Fruit fly (Drosophila melanogaster) whole organism, embryonic: ENCODE measurements around the gene CG12010.

ENCODE experiments used
- Bgb ChIP-seq: fragments of 200-800 bp; sonication (Bioruptor generic); IDR thresholded peaks from 2 replicates; pipeline ENCODE4 v1.3.6; 2022; ENCODE audit warnings: missing biosample characterization, missing genetic modification characterization; ENCODE audit not compliant: partially characterized antibody
- Bteb2 ChIP-seq: fragments of 200-800 bp; sonication (Bioruptor generic); optimal IDR thresholded peaks from 2 replicates; lab custom pipeline; 2016; ENCODE audit warnings: missing biosample characterization, missing genetic modification characterization
- CG10979 ChIP-seq: fragments of 200-800 bp; sonication (Bioruptor generic); optimal IDR thresholded peaks from 2 replicates; lab custom pipeline; 2018; ENCODE audit warnings: missing biosample characterization, mild to moderate bottlenecking, missing genetic modification characterization, moderate library complexity
- CG12071 ChIP-seq: fragments of 200-800 bp; sonication (Bioruptor generic); optimal IDR thresholded peaks from 3 replicates; lab custom pipeline; 2018; ENCODE audit warnings: missing biosample characterization, mild to moderate bottlenecking, missing genetic modification characterization
- CG12104 ChIP-seq: fragments of 200-800 bp; sonication (Bioruptor generic); optimal IDR thresholded peaks from 3 replicates; lab custom pipeline; 2016; ENCODE audit warnings: missing biosample characterization, missing genetic modification characterization
- CG12391 ChIP-seq: fragments of 200-800 bp; sonication (Bioruptor generic); optimal IDR thresholded peaks from 3 replicates; lab custom pipeline; 2018; ENCODE audit warnings: missing biosample characterization, mild to moderate bottlenecking, missing genetic modification characterization, moderate library complexity
- CG14710 ChIP-seq: fragments of 200-800 bp; sonication (Bioruptor generic); optimal IDR thresholded peaks from 3 replicates; lab custom pipeline; 2019; ENCODE audit warnings: missing biosample characterization, mild to moderate bottlenecking, missing genetic modification characterization, moderate library complexity
- CG15073 ChIP-seq: fragments of 200-800 bp; sonication (Bioruptor generic); optimal IDR thresholded peaks from 2 replicates; lab custom pipeline; 2016; ENCODE audit warnings: missing biosample characterization, missing genetic modification characterization
- CG15514 ChIP-seq: fragments of 200-800 bp; sonication (Bioruptor generic); optimal IDR thresholded peaks from 3 replicates; lab custom pipeline; 2017; ENCODE audit warnings: missing biosample characterization, missing genetic modification characterization, mild to moderate bottlenecking, moderate library complexity, missing genetic modification reagents
- CG17186 ChIP-seq: fragments of 200-800 bp; sonication (Bioruptor generic); optimal IDR thresholded peaks from 3 replicates; lab custom pipeline; 2017; ENCODE audit warnings: missing biosample characterization, missing genetic modification reagents, missing genetic modification characterization
- CG18011 ChIP-seq: fragments of 200-800 bp; sonication (Bioruptor generic); optimal IDR thresholded peaks from 2 replicates; lab custom pipeline; 2017; ENCODE audit warnings: missing biosample characterization, missing genetic modification characterization, mild to moderate bottlenecking, moderate library complexity, missing genotype
- CG2199 ChIP-seq: fragments of 200-800 bp; sonication (Bioruptor generic); IDR thresholded peaks from 3 replicates; pipeline ENCODE4 v1.3.6; 2022; ENCODE audit warnings: missing biosample characterization, missing genetic modification characterization
- CG30020 ChIP-seq: fragments of 200-800 bp; optimal IDR thresholded peaks from 2 replicates; lab custom pipeline; 2019; ENCODE audit warnings: missing biosample characterization, mild to moderate bottlenecking, missing genetic modification characterization, moderate library complexity
- CG30403 ChIP-seq: fragments of 200-800 bp; sonication (Bioruptor generic); optimal IDR thresholded peaks from 3 replicates; lab custom pipeline; 2016; ENCODE audit warnings: missing biosample characterization, missing genetic modification characterization
- CG4360 ChIP-seq: fragments of 200-800 bp; sonication (Bioruptor generic); IDR thresholded peaks from 2 replicates; pipeline ENCODE4 v1.3.6; 2022; ENCODE audit warnings: missing biosample characterization, missing genetic modification characterization
- CG8924 ChIP-seq: fragments of 200-800 bp; optimal IDR thresholded peaks from 3 replicates; lab custom pipeline; 2019; ENCODE audit warnings: missing biosample characterization, mild to moderate bottlenecking, missing genetic modification characterization, moderate library complexity
- CrebB ChIP-seq: fragments of 200-800 bp; sonication (Bioruptor generic); optimal IDR thresholded peaks from 3 replicates; lab custom pipeline; 2018; ENCODE audit warnings: missing biosample characterization, mild to moderate bottlenecking, missing genetic modification characterization
- D ChIP-seq, 2 experiments: fragments of 200-800 bp in 1 of 2; fragments of >200 bp in 1 of 2; sonication (Bioruptor generic) in 1 of 2; optimal IDR thresholded peaks; 2 replicates in 1 of 2; 3 replicates in 1 of 2; lab custom pipeline; 2017; ENCODE audit warnings: mild to moderate bottlenecking in 1 of 2, missing biosample characterization in 1 of 2, missing genetic modification characterization in 1 of 2, missing genetic modification reagents in 1 of 2
- D19A ChIP-seq: fragments of 200-800 bp; optimal IDR thresholded peaks from 3 replicates; lab custom pipeline; 2019; ENCODE audit warnings: missing biosample characterization, mild to moderate bottlenecking, missing genetic modification characterization, moderate library complexity
- Deaf1 ChIP-seq: fragments of 200-800 bp; optimal IDR thresholded peaks from 3 replicates; lab custom pipeline; 2019; ENCODE audit warnings: missing biosample characterization, mild to moderate bottlenecking, missing genetic modification characterization, moderate library complexity
- Doc2 ChIP-seq: fragments of 200-800 bp; sonication (Bioruptor generic); IDR thresholded peaks from 2 replicates; pipeline ENCODE4 v1.3.6; 2022; ENCODE audit warnings: missing biosample characterization, missing genetic modification characterization
- Fer3 ChIP-seq: fragments of 200-800 bp; sonication (Bioruptor generic); optimal IDR thresholded peaks from 2 replicates; lab custom pipeline; 2018; ENCODE audit warnings: missing biosample characterization, mild to moderate bottlenecking, missing genetic modification characterization, moderate library complexity
- H15 ChIP-seq: fragments of 200-800 bp; sonication (Bioruptor generic); IDR thresholded peaks from 3 replicates; pipeline ENCODE4 v1.3.6; 2022; ENCODE audit warnings: missing biosample characterization, missing genetic modification characterization
- HmgD ChIP-seq: fragments of 200-800 bp; sonication (Bioruptor generic); optimal IDR thresholded peaks from 3 replicates; lab custom pipeline; 2016; ENCODE audit warnings: missing biosample characterization, missing genetic modification characterization
- Mad ChIP-seq: fragments of 200-800 bp; sonication (Bioruptor generic); optimal IDR thresholded peaks from 2 replicates; lab custom pipeline; 2016; ENCODE audit warnings: missing biosample characterization, missing genetic modification characterization
- Med ChIP-seq: fragments of 200-800 bp; sonication (Bioruptor generic); peaks from one replicate; lab custom pipeline; 2016; ENCODE audit warnings: missing biosample characterization, missing genetic modification characterization, mild to moderate bottlenecking, inconsistent platforms, moderate library complexity
- Mrtf ChIP-seq: fragments of 200-800 bp; sonication (Bioruptor generic); IDR thresholded peaks from 3 replicates; pipeline ENCODE4 v1.3.6; 2022; ENCODE audit warnings: missing biosample characterization, missing genetic modification characterization
- Myb ChIP-seq: fragments of 200-800 bp; sonication (Bioruptor generic); optimal IDR thresholded peaks from 2 replicates; lab custom pipeline; 2016; ENCODE audit warnings: missing biosample characterization, missing genetic modification characterization
- Nf-YA ChIP-seq: fragments of 200-800 bp; sonication (Bioruptor generic); IDR thresholded peaks from 2 replicates; pipeline ENCODE4 v1.3.6; 2022; ENCODE audit warnings: missing biosample characterization, missing genetic modification characterization
- Nf-YB ChIP-seq: fragments of 200-800 bp; sonication (Bioruptor generic); optimal IDR thresholded peaks from 3 replicates; lab custom pipeline; 2019; ENCODE audit warnings: missing biosample characterization, mild to moderate bottlenecking, missing genetic modification characterization, moderate library complexity
- Sox102F ChIP-seq: fragments of 200-800 bp; sonication (Bioruptor generic); optimal IDR thresholded peaks from 2 replicates; lab custom pipeline; 2018; ENCODE audit warnings: missing biosample characterization, mild to moderate bottlenecking, missing genetic modification characterization, moderate library complexity
- Sry-β ChIP-seq: fragments of 200-800 bp; sonication (Bioruptor generic); optimal IDR thresholded peaks from 2 replicates; lab custom pipeline; 2018; ENCODE audit warnings: missing biosample characterization, mild to moderate bottlenecking, missing genetic modification characterization, moderate library complexity
- TFAM ChIP-seq: fragments of 200-800 bp; sonication (Bioruptor generic); optimal IDR thresholded peaks from 2 replicates; lab custom pipeline; 2017; ENCODE audit warnings: missing biosample characterization, missing genetic modification characterization, inconsistent platforms
- Vsx1 ChIP-seq: fragments of 200-800 bp; sonication (Bioruptor generic); optimal IDR thresholded peaks from 2 replicates; lab custom pipeline; 2017; ENCODE audit warnings: missing biosample characterization, mild to moderate bottlenecking, missing genetic modification characterization, missing genetic modification reagents
- amos ChIP-seq: fragments of 200-800 bp; sonication (Bioruptor generic); IDR thresholded peaks from 2 replicates; pipeline ENCODE4 v1.3.6; 2022; ENCODE audit warnings: missing biosample characterization, missing genetic modification characterization; ENCODE audit not compliant: partially characterized antibody
- bbx ChIP-seq: fragments of 200-800 bp; sonication (Bioruptor generic); IDR thresholded peaks from 2 replicates; pipeline ENCODE4 v1.3.6; 2022; ENCODE audit warnings: missing biosample characterization, missing genetic modification characterization; ENCODE audit not compliant: partially characterized antibody
- cad ChIP-seq: fragments of >200 bp; optimal IDR thresholded peaks from 2 replicates; lab custom pipeline; 2017; ENCODE audit warnings: missing biosample characterization, missing genetic modification characterization
- chif ChIP-seq, 2 experiments: fragments of 200-800 bp; sonication (Bioruptor generic); optimal IDR thresholded peaks; 3 replicates each; lab custom pipeline; 2016; ENCODE audit warnings: missing biosample characterization in 2 of 2, missing genetic modification characterization in 2 of 2
- chm ChIP-seq: fragments of 200-800 bp; sonication (Bioruptor generic); IDR thresholded peaks from 2 replicates; pipeline ENCODE4 v1.3.6; 2022; ENCODE audit warnings: missing biosample characterization, missing genetic modification characterization
- disco-r ChIP-seq: fragments of 200-800 bp; sonication (Bioruptor generic); optimal IDR thresholded peaks from 2 replicates; lab custom pipeline; 2016; ENCODE audit warnings: missing biosample characterization, missing genetic modification characterization
- eyg ChIP-seq: fragments of 200-800 bp; sonication (Bioruptor generic); optimal IDR thresholded peaks from 3 replicates; lab custom pipeline; 2016; ENCODE audit warnings: missing biosample characterization, missing genetic modification characterization
- hkb ChIP-seq, 2 experiments: fragments of 200-800 bp in 1 of 2; fragments of >200 bp in 1 of 2; sonication (Bioruptor generic) in 1 of 2; IDR thresholded peaks in 1 of 2; optimal IDR thresholded peaks in 1 of 2; 2 replicates each; pipeline versions ENCODE4 v1.3.6 to Lab custom; 2017 to 2022; ENCODE audit warnings: missing biosample characterization in 1 of 2, missing genetic modification characterization in 1 of 2
- pfk ChIP-seq: fragments of 200-800 bp; sonication (Bioruptor generic); optimal IDR thresholded peaks from 2 replicates; lab custom pipeline; 2018; ENCODE audit warnings: missing biosample characterization, mild to moderate bottlenecking, missing genetic modification characterization, moderate library complexity
- ranshi ChIP-seq: fragments of 200-800 bp; sonication (Bioruptor generic); IDR thresholded peaks from 2 replicates; pipeline ENCODE4 v1.3.6; 2022; ENCODE audit warnings: missing biosample characterization, missing genetic modification characterization
- schlank ChIP-seq: fragments of 200-800 bp; sonication (Bioruptor generic); optimal IDR thresholded peaks from 2 replicates; lab custom pipeline; 2018; ENCODE audit warnings: missing biosample characterization, mild to moderate bottlenecking, missing genetic modification characterization
- scrt ChIP-seq: fragments of 200-800 bp; sonication (Bioruptor generic); optimal IDR thresholded peaks from 2 replicates; lab custom pipeline; 2018; ENCODE audit warnings: missing biosample characterization, mild to moderate bottlenecking, missing genetic modification characterization, moderate library complexity
- shn ChIP-seq: fragments of 200-800 bp; sonication (Bioruptor generic); optimal IDR thresholded peaks from 3 replicates; lab custom pipeline; 2016; ENCODE audit warnings: missing biosample characterization, missing genetic modification characterization
- tgo ChIP-seq: fragments of 200-800 bp; sonication (Bioruptor generic); IDR thresholded peaks from 3 replicates; pipeline ENCODE4 v1.3.6; 2022; ENCODE audit warnings: missing biosample characterization, missing genetic modification characterization
- trh ChIP-seq: fragments of 200-800 bp; sonication (Bioruptor generic); optimal IDR thresholded peaks from 2 replicates; lab custom pipeline; 2016; ENCODE audit warnings: missing biosample characterization, missing genetic modification characterization
- vvl ChIP-seq: fragments of 200-800 bp; sonication (Bioruptor generic); IDR thresholded peaks from 2 replicates; pipeline ENCODE4 v1.3.6; 2022; ENCODE audit warnings: missing biosample characterization, missing genetic modification characterization

Gene CG12010

DNA sequence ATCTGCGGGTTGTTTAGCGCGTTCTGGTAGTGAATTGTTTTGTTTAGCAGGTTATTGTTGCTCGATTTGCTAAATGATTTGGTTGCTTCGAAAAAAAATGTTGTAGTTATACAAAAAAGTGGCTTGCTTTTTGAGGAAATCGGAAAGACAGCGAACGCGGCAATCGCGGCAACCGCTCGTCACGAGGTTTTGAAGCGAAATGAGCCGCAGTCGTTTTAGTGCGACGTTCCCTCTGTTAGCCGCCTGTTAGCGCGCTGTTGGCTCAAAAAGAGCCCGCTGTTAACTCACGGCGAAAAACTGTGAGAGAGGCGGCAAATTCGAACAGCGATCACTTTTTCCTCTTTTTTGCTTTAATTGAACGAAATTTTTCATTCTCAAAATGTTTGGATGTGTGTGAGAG, 43.7 kb downstream of the CG12010 start (continued):
- TF ChIP-seq CG10979 (tag; lab: Kevin White, UChicago) (no peak), vvl (GFP tag; lab: Robert Waterston, UW) (peak; percentile 39; the same call in 1 of the 2 replicates), CG2199 (GFP tag; lab: Robert Waterston, UW) (peak; percentile 58; the same call in 1 of the 3 replicates), CG12071 (GFP tag; lab: Kevin White, UChicago) (peak; percentile 18), Doc2 (GFP tag; lab: Robert Waterston, UW) (no peak), Bteb2 (GFP tag; lab: Kevin White, UChicago) (no peak), Med (GFP tag; lab: Kevin White, UChicago) (peak; percentile 87), D (optimal IDR thresholded peaks at IDR 0.05; lab: Kevin White, UChicago) (no peak), D (GFP tag; optimal IDR thresholded peaks at IDR 0.05; lab: Kevin White, UChicago) (no peak), shn (GFP tag; lab: Kevin White, UChicago) (no peak), pfk (GFP tag; lab: Kevin White, UChicago) (no peak), Nf-YB (GFP tag; lab: Kevin White, UChicago) (no peak), CG17186 (no peak), Deaf1 (tag; lab: Kevin White, UChicago) (no peak), CG15073 (GFP tag; lab: Kevin White, UChicago) (no peak), Fer3 (no peak), D19A (tag; lab: Kevin White, UChicago) (peak; percentile 19), Bgb (GFP tag; lab: Robert Waterston, UW) (peak; percentile 16; the same call in 1 of the 2 replicates), CG8924 (tag; lab: Kevin White, UChicago) (peak; percentile 26), cad (GFP tag; lab: Kevin White, UChicago) (no peak), schlank (no peak), Myb (no peak), eyg (GFP tag; lab: Kevin White, UChicago) (no peak), TFAM (no peak), trh (GFP tag; lab: Kevin White, UChicago) (no peak), tgo (GFP tag; lab: Robert Waterston, UW) (no peak), CG12391 (no peak), CG12104 (GFP tag; lab: Kevin White, UChicago) (no peak), ranshi (no peak), Sry-β (no peak), CG30403 (no peak), Nf-YA (GFP tag; lab: Robert Waterston, UW) (peak; percentile 26; the same call in 1 of the 2 replicates), CrebB (peak; percentile 32), HmgD (GFP tag; lab: Kevin White, UChicago) (no peak), Sox102F (GFP tag; lab: Kevin White, UChicago) (no peak), amos (GFP tag; lab: Robert Waterston, UW) (peak; percentile 31; the same call in 1 of the 2 replicates), scrt (GFP tag; lab: Kevin White, UChicago) (peak; percentile 26), H15 (GFP tag; lab: Robert Waterston, UW) (no peak), CG4360 (GFP tag; lab: Robert Waterston, UW) (peak; percentile 51; the same call in 1 of the 2 replicates), CG30020 (tag; lab: Kevin White, UChicago) (no peak), CG14710 (tag; lab: Kevin White, UChicago) (no peak), Mrtf (GFP tag; lab: Robert Waterston, UW) (no peak), Vsx1 (GFP tag; lab: Kevin White, UChicago) (no peak), bbx (GFP tag; lab: Robert Waterston, UW) (peak; percentile 52), CG18011 (no peak), chif (GFP tag; optimal IDR thresholded peaks at IDR 0.05; lab: Kevin White, UChicago) (no peak), disco-r (GFP tag; lab: Kevin White, UChicago) (no peak), chm (GFP tag; lab: Robert Waterston, UW) (peak; percentile 96), CG15514 (GFP tag; lab: Kevin White, UChicago) (no peak), hkb (optimal IDR thresholded peaks at IDR 0.05; lab: Kevin White, UChicago) (no peak), hkb (GFP tag; IDR thresholded peaks at IDR 0.05; lab: Robert Waterston, UW) (peak; percentile 37; the same call in 1 of the 2 replicates), Mad (GFP tag; lab: Kevin White, UChicago) (no peak)
